Fruit fly (Drosophila melanogaster): ENCODE results near the gene Hmx.

DNA sequence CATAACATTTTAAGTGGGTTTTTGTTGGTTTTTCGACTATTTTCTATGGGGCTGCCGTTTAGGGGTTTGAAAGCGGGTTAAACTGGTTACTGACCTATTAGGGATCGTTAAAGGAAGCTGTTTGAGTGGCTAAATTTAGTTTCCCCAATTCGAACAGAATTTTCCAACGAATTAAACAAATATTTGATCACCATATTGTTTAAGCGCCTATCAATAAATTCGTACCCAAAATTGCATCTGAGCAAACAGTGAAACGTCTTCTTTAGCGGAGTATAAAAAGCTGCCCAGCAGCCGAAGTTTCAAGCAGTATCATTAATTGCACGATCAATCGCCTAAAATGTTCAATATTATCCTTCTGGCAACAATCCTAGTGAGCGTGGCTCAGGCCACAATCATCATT lies 35.4 kb downstream of the Hmx start, which contains the start of gene Sgs5bis:
- no peak for TF ChIP-seq Hr78 (GFP tag; optimal IDR thresholded peaks at IDR 0.05)
- TF ChIP-seq Vsx2 (GFP tag; optimal IDR thresholded peaks at IDR 0.05; ENCODE audit: partially characterized antibody): no peak
- no peak for TF ChIP-seq ey (GFP tag; optimal IDR thresholded peaks at IDR 0.05)
